Worm (Caenorhabditis elegans) whole organism, L3 larva: ENCODE data around the gene xbx-5.

Experiments
- ama-1 ChIP-seq: fragments of 150-350 bp; optimal IDR thresholded peaks from 2 replicates; lab custom pipeline; 2018
- ceh-28 ChIP-seq: fragments of 150-350 bp; optimal IDR thresholded peaks from 2 replicates; lab custom pipeline; 2014; ENCODE audit warnings: missing biosample characterization, missing genetic modification reagents, missing genetic modification characterization
- ceh-82 ChIP-seq: fragments of 150-350 bp; optimal IDR thresholded peaks from 2 replicates; lab custom pipeline; 2014; ENCODE audit warnings: missing biosample characterization, missing genetic modification characterization
- egl-27 ChIP-seq: sonication (generic microtip); optimal IDR thresholded peaks from 4 replicates; lab custom pipeline; 2017; ENCODE audit warnings: missing biosample characterization, missing genetic modification reagents, missing genetic modification characterization
- elt-2 ChIP-seq: sonication (generic microtip); optimal IDR thresholded peaks from 2 replicates; lab custom pipeline; 2016; ENCODE audit warnings: missing genetic modification reagents, mild to moderate bottlenecking, missing genetic modification characterization, missing compliant biosample characterization
- elt-3 ChIP-seq, 3 experiments: fragments of 150-350 bp in 1 of 3; sonication (generic microtip) in 2 of 3; optimal IDR thresholded peaks; 2 replicates in 2 of 3; 4 replicates in 1 of 3; lab custom pipeline; 2014 to 2017; ENCODE audit warnings: missing biosample characterization in 3 of 3, missing genetic modification characterization in 3 of 3
- eor-1 ChIP-seq, 2 experiments: fragments of 150-350 bp; optimal IDR thresholded peaks; 2 replicates each; lab custom pipeline; 2014 to 2018; ENCODE audit warnings: missing biosample characterization in 2 of 2, missing genetic modification characterization in 2 of 2
- fkh-10 ChIP-seq: sonication (generic microtip); optimal IDR thresholded peaks from 2 replicates; lab custom pipeline; 2017; ENCODE audit warnings: missing biosample characterization, missing genetic modification reagents, missing genetic modification characterization
- fkh-2 ChIP-seq: fragments of 150-350 bp; optimal IDR thresholded peaks from 2 replicates; lab custom pipeline; 2014; ENCODE audit warnings: missing biosample characterization, missing genetic modification reagents, missing genetic modification characterization
- fos-1 ChIP-seq: fragments of 150-350 bp; optimal IDR thresholded peaks from 2 replicates; lab custom pipeline; 2014; ENCODE audit warnings: missing biosample characterization, missing genetic modification characterization
- hmg-11 ChIP-seq: sonication (generic microtip); optimal IDR thresholded peaks from 2 replicates; lab custom pipeline; 2016; ENCODE audit warnings: missing genetic modification characterization, missing compliant biosample characterization
- jun-1 ChIP-seq: fragments of 150-350 bp; optimal IDR thresholded peaks from 2 replicates; lab custom pipeline; 2014; ENCODE audit warnings: missing biosample characterization, missing genetic modification reagents, missing genetic modification characterization
- lin-15B ChIP-seq: fragments of 150-350 bp; optimal IDR thresholded peaks from 2 replicates; lab custom pipeline; 2014; ENCODE audit warnings: missing biosample characterization, missing genetic modification characterization
- lsy-12 ChIP-seq: sonication (generic microtip); optimal IDR thresholded peaks from 2 replicates; lab custom pipeline; 2016; ENCODE audit warnings: mild to moderate bottlenecking, missing genetic modification characterization, missing compliant biosample characterization
- mdl-1 ChIP-seq: fragments of 150-350 bp; optimal IDR thresholded peaks from 2 replicates; lab custom pipeline; 2014; ENCODE audit warnings: missing biosample characterization, missing genetic modification characterization
- nfya-1 ChIP-seq: sonication (generic microtip); optimal IDR thresholded peaks from 2 replicates; lab custom pipeline; 2017; ENCODE audit warnings: missing genetic modification characterization, mild to moderate bottlenecking, missing compliant biosample characterization, antibody characterized with exemption, moderate library complexity; ENCODE audit not compliant: insufficient read depth
- nhr-11 ChIP-seq: fragments of 150-350 bp; optimal IDR thresholded peaks from 2 replicates; lab custom pipeline; 2014; ENCODE audit warnings: missing biosample characterization, missing genetic modification characterization
- nhr-12 ChIP-seq: fragments of 150-350 bp; optimal IDR thresholded peaks from 2 replicates; lab custom pipeline; 2014; ENCODE audit warnings: missing biosample characterization, missing genetic modification characterization
- nhr-23 ChIP-seq: fragments of 150-350 bp; optimal IDR thresholded peaks from 2 replicates; lab custom pipeline; 2014; ENCODE audit warnings: missing biosample characterization, missing genetic modification reagents, missing genetic modification characterization
- nhr-237 ChIP-seq: fragments of 150-350 bp; optimal IDR thresholded peaks from 2 replicates; lab custom pipeline; 2014; ENCODE audit warnings: missing biosample characterization, missing genetic modification characterization
- nhr-25 ChIP-seq: sonication (generic microtip); optimal IDR thresholded peaks from 2 replicates; lab custom pipeline; 2017; ENCODE audit warnings: missing biosample characterization, missing genetic modification characterization
- nhr-43 ChIP-seq: sonication (generic microtip); optimal IDR thresholded peaks from 2 replicates; lab custom pipeline; 2016; ENCODE audit warnings: mild to moderate bottlenecking, missing genetic modification characterization, missing compliant biosample characterization; ENCODE audit not compliant: poor library complexity, severe bottlenecking
- nhr-67 ChIP-seq: fragments of 150-350 bp; optimal IDR thresholded peaks from 2 replicates; lab custom pipeline; 2014; ENCODE audit warnings: missing biosample characterization, missing genetic modification characterization
- nhr-76 ChIP-seq: fragments of 150-350 bp; sonication (generic microtip); optimal IDR thresholded peaks from 5 replicates; lab custom pipeline; 2014; ENCODE audit warnings: missing biosample characterization, missing genetic modification characterization
- nhr-77 ChIP-seq: fragments of 150-350 bp; optimal IDR thresholded peaks from 2 replicates; lab custom pipeline; 2014; ENCODE audit warnings: missing biosample characterization, missing genetic modification characterization
- pha-4 ChIP-seq: fragments of 150-350 bp; optimal IDR thresholded peaks from 2 replicates; lab custom pipeline; 2014; ENCODE audit warnings: missing biosample characterization, missing genetic modification reagents, missing genetic modification characterization
- pqm-1 ChIP-seq: fragments of 150-350 bp; optimal IDR thresholded peaks from 2 replicates; lab custom pipeline; 2017; ENCODE audit warnings: missing biosample characterization, missing genetic modification characterization, inconsistent platforms
- sea-2 ChIP-seq: fragments of 150-350 bp; sonication (generic microtip); optimal IDR thresholded peaks from 4 replicates; lab custom pipeline; 2014; ENCODE audit warnings: missing biosample characterization, missing genetic modification reagents, missing genetic modification characterization
- snpc-4 ChIP-seq: fragments of 150-350 bp; optimal IDR thresholded peaks from 2 replicates; lab custom pipeline; 2014; ENCODE audit warnings: missing biosample characterization, missing genetic modification characterization
- tbx-2 ChIP-seq: sonication (generic microtip); optimal IDR thresholded peaks from 2 replicates; lab custom pipeline; 2016; ENCODE audit warnings: mild to moderate bottlenecking, missing genetic modification characterization, missing compliant biosample characterization
- unc-39 ChIP-seq: sonication (generic microtip); optimal IDR thresholded peaks from 4 replicates; lab custom pipeline; 2017; ENCODE audit warnings: missing biosample characterization, missing genetic modification characterization
- unc-62 ChIP-seq: fragments of 150-350 bp; sonication (generic microtip); optimal IDR thresholded peaks from 4 replicates; lab custom pipeline; 2014; ENCODE audit warnings: missing biosample characterization, missing genetic modification reagents, missing genetic modification characterization
- ztf-4 ChIP-seq: fragments of 150-350 bp; optimal IDR thresholded peaks from 2 replicates; lab custom pipeline; 2014; ENCODE audit warnings: missing biosample characterization, missing genetic modification characterization

xbx-5 gene

ce11 chrIII:3795933-3796332 is 8.3 kb downstream of the xbx-5 start:
- TF ChIP-seq fkh-2 (no peak), nhr-12 (tag; lab: Kevin White, UChicago) (no peak), fos-1 (no peak), mdl-1 (tag; lab: Kevin White, UChicago) (no peak), ama-1 (lab: Kevin White, UChicago) (peak; percentile 67), fkh-10 (GFP tag; lab: Kevin White, UChicago) (no peak)

ce11 chrIII:3790855-3791254 is 13.4 kb downstream of the xbx-5 start:
- no peak for TF ChIP-seq unc-39
- TF ChIP-seq elt-3 (tag; optimal IDR thresholded peaks at IDR 0.05; lab: Kevin White, UChicago), result no peak
- TF ChIP-seq ztf-4 (tag; lab: Kevin White, UChicago), result no peak
- no peak for TF ChIP-seq nhr-23 (tag; lab: Kevin White, UChicago)
- TF ChIP-seq eor-1 (tag; optimal IDR thresholded peaks at IDR 0.05; lab: Kevin White, UChicago), result no peak
- no peak for TF ChIP-seq pqm-1 (tag; lab: Kevin White, UChicago)
- no peak for TF ChIP-seq egl-27 (tag; lab: Kevin White, UChicago)
- no peak for TF ChIP-seq nhr-25
- TF ChIP-seq nfya-1 (tag; lab: Kevin White, UChicago), result peak; percentile 99
- peak; percentile 1 for TF ChIP-seq elt-2 (tag; lab: Kevin White, UChicago)
- no peak for TF ChIP-seq ceh-28 (tag; lab: Kevin White, UChicago)
- TF ChIP-seq tbx-2, result no peak
- TF ChIP-seq unc-62 (GFP tag; lab: Kevin White, UChicago), result no peak
- TF ChIP-seq lin-15B (tag; lab: Kevin White, UChicago), result peak; percentile 3
- no peak for TF ChIP-seq nhr-76

DNA sequence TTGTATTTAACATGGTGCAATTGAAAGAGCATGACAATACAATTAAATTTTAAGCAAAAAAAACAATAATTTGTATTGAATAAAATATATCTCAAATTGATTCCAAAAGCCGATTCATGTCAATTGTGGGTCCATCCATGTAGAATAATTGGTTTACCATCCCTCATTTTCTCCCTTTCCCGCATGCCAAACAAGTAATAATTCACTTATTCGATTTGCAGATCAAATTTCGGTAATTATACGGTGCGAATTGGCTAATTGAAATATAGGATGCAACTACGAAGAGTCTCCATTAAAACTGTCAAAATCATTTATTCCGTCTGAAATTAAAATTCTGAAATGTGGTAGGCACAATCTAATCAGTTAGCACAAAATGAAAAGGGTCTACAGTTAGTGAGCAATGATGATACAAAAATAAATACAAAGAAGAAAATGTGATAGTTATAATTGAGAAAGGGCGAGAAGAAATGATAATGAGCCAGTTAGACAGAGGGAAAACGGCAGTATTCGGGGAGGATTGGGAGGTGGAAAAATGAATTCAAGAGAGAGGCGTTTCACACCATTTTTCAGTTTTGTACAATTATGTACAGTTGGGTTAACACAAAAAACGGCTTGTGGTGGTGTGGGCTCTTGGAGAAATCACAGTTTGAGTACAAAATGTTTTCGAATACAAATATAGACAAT is 14.4 kb downstream of the xbx-5 start:
- TF ChIP-seq nhr-67 (tag; lab: Kevin White, UChicago), result no peak
- peak; percentile 8 for TF ChIP-seq ama-1 (lab: Kevin White, UChicago)
- TF ChIP-seq elt-3 (tag; optimal IDR thresholded peaks at IDR 0.05; lab: Kevin White, UChicago), result no peak
- TF ChIP-seq nhr-25, result peak; percentile 33
- TF ChIP-seq fos-1, result no peak
- no peak for TF ChIP-seq nhr-43 (tag; lab: Kevin White, UChicago)
- peak; percentile 39 for TF ChIP-seq ztf-4 (tag; lab: Kevin White, UChicago)
- no peak for TF ChIP-seq tbx-2
- TF ChIP-seq jun-1 (tag; lab: Kevin White, UChicago), result no peak
- TF ChIP-seq ceh-82, result no peak
- TF ChIP-seq snpc-4, result no peak
- no peak for TF ChIP-seq pqm-1 (tag; lab: Kevin White, UChicago)

- TF ChIP-seq nhr-23 (tag; lab: Kevin White, UChicago) (peak; percentile 69), pqm-1 (tag; lab: Kevin White, UChicago) (peak; percentile 43), nfya-1 (tag; lab: Kevin White, UChicago) (peak; percentile 75), lsy-12 (tag; lab: Kevin White, UChicago) (peak; percentile 22), snpc-4 (peak; percentile 45), nhr-76 (no peak), unc-62 (GFP tag; lab: Kevin White, UChicago) (peak; percentile 49), ceh-28 (tag; lab: Kevin White, UChicago) (peak; percentile 48), sea-2 (GFP tag; lab: Kevin White, UChicago) (no peak), mdl-1 (tag; lab: Kevin White, UChicago) (no peak), elt-3 (tag; optimal IDR thresholded peaks at IDR 0.05; lab: Kevin White, UChicago) (no peak), elt-2 (tag; lab: Kevin White, UChicago) (peak; percentile 52), nhr-43 (tag; lab: Kevin White, UChicago) (peak; percentile 66), pha-4 (tag; lab: Kevin White, UChicago) (peak; percentile 72), fkh-10 (GFP tag; lab: Kevin White, UChicago) (no peak), tbx-2 (no peak), lin-15B (tag; lab: Kevin White, UChicago) (no peak), nhr-77 (no peak), nhr-25 (peak; percentile 5), nhr-11 (tag; lab: Kevin White, UChicago) (no peak), fos-1 (no peak), nhr-237 (tag; lab: Kevin White, UChicago) (no peak), hmg-11 (tag; lab: Kevin White, UChicago) (peak; percentile 24), nhr-67 (tag; lab: Kevin White, UChicago) (no peak)
These were observed 17.8 kb downstream of the xbx-5 start, which contains the start of gene acy-3 for ce11 chrIII:3786427-3786935. Gene acy-3, minus strand, starts transcription at chrIII:3786477.
